Fruit fly (Drosophila melanogaster): Measurements from ENCODE around the gene noi.

DNA sequence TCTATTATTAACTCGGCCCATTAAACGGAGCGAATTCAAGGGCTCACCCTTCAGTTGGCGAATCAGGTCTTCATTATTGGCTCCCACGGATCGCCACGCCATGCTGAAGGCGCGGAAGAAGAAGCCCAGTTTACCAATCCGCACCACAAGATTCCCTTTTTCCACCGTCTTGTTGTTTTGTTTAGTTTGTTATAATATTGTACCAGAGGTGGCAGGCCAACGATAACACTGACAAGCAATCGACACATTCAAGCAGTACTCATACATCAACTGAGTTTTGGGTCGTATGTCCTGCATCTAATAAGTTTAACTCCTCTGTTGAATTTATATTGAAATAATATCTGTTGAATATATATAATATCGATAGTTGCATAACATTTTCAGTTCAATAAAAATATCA lies 37.2 kb downstream of the noi start, which contains the start of gene Pcmt:
- TF ChIP-seq CG8478 (optimal IDR thresholded peaks at IDR 0.05) = no peak
- no peak for TF ChIP-seq CTCF (optimal IDR thresholded peaks at IDR 0.05)
